Worm (Caenorhabditis elegans) whole organism, mixed stage, embryonic: Measurements from ENCODE around the gene nono-1.

Experiments used
- M03D4.4 ChIP-seq: sonication (generic microtip); optimal IDR thresholded peaks from 2 replicates; lab custom pipeline; 2017; ENCODE audit warnings: mild to moderate bottlenecking, missing genetic modification characterization, missing compliant biosample characterization
- blmp-1 ChIP-seq: fragments of 150-350 bp; optimal IDR thresholded peaks from 2 replicates; lab custom pipeline; 2014; ENCODE audit warnings: missing biosample characterization, missing genetic modification characterization
- elt-3 ChIP-seq: fragments of 150-350 bp; optimal IDR thresholded peaks from 2 replicates; lab custom pipeline; 2014; ENCODE audit warnings: missing biosample characterization, missing genetic modification characterization
- nhr-12 ChIP-seq: fragments of 150-350 bp; optimal IDR thresholded peaks from 2 replicates; lab custom pipeline; 2014; ENCODE audit warnings: missing biosample characterization, missing genetic modification characterization
- nhr-237 ChIP-seq: fragments of 150-350 bp; optimal IDR thresholded peaks from 2 replicates; lab custom pipeline; 2014; ENCODE audit warnings: missing biosample characterization, missing genetic modification characterization
- nhr-28 ChIP-seq: fragments of 150-350 bp; optimal IDR thresholded peaks from 2 replicates; lab custom pipeline; 2014; ENCODE audit warnings: missing biosample characterization, missing genetic modification characterization
- nhr-76 ChIP-seq: sonication (generic microtip); optimal IDR thresholded peaks from 2 replicates; lab custom pipeline; 2017; ENCODE audit warnings: missing biosample characterization, missing genetic modification characterization

DNA sequence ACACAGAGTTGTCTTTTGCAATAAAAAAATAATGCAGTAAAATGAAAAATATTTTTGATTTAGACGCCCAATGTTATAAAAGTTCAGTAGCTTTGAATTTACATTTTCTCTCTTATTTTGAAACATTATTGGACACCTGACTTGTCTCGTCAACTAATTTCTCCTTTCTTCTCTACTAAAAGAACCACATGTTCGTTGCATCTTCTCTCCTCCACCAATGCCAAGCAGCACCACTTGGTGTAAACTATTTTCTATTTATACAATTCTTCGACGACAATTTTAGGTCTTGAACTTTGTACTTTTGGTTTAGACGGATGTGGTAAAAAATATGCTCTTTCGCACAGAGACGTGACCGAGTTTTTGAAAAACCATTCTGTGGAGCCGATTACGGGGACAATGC lies 27.4 kb downstream of the nono-1 start:
- no peak for TF ChIP-seq nhr-28 (tag; lab: Kevin White, UChicago)
- no peak for TF ChIP-seq nhr-76 (tag; lab: Kevin White, UChicago)
- no peak for TF ChIP-seq nhr-237 (tag; lab: Kevin White, UChicago)
- no peak for TF ChIP-seq elt-3 (tag; lab: Kevin White, UChicago)
- TF ChIP-seq nhr-12: no peak
- TF ChIP-seq blmp-1 (tag; lab: Kevin White, UChicago): no peak
- no peak for TF ChIP-seq M03D4.4 (tag; lab: Kevin White, UChicago)
